Worm (Caenorhabditis elegans): ENCODE data around the gene ZK402.2.

DNA sequence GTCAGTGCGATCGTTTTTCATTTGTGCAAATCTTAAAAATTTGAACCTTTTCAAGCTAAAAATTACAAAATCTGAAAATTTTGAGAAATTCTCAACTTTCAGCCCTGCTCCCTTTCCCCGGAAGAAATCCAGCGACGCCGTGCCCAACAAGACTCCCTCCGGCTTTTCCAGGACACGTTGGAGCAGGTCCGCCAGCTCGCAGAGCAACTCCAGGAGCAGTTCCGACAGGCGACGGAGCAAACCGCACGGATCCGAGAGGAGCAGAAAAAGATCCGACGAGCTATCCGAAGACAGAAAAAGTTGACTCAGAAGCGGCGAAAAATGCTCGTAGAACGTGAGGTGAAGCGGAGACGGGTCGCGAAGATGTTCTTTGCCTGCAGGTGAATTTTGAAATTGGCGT is 47.7 kb downstream of the ZK402.2 start:
- no peak for TF ChIP-seq ceh-9 (tag; optimal IDR thresholded peaks at IDR 0.05)
- no peak for TF ChIP-seq lin-39 (tag; optimal IDR thresholded peaks at IDR 0.05)
- TF ChIP-seq skn-1 (tag; optimal IDR thresholded peaks at IDR 0.05) = no peak
- no peak for TF ChIP-seq zag-1 (tag; optimal IDR thresholded peaks at IDR 0.05)
- TF ChIP-seq snpc-4 (tag; optimal IDR thresholded peaks at IDR 0.05) = no peak

Measured in whole organism, L3 larva.